Worm (Caenorhabditis elegans) whole organism, L4/young adult: ENCODE results near the gene C06E4.2.

Experiments used
- W03F9.2 ChIP-seq: fragments of 150-350 bp; optimal IDR thresholded peaks from 2 replicates; lab custom pipeline; 2014; ENCODE audit warnings: missing biosample characterization, missing genetic modification characterization
- dao-5 ChIP-seq: sonication (generic microtip); optimal IDR thresholded peaks from 2 replicates; lab custom pipeline; 2016; ENCODE audit warnings: missing genotype, missing genetic modification characterization, moderate library complexity, missing compliant biosample characterization
- him-1 ChIP-seq: sonication (generic microtip); optimal IDR thresholded peaks from 2 replicates; lab custom pipeline; 2016; ENCODE audit warnings: missing genotype, missing genetic modification reagents, missing genetic modification characterization, missing compliant biosample characterization

Gene C06E4.2

ce11 chrIV:7291957-7292356 lies 15.2 kb downstream of the C06E4.2 start, which contains the start of gene F42C5.4:
Gene F42C5.4, minus strand, starts transcription at chrIV:7292127.
- TF ChIP-seq W03F9.2 (tag; lab: Kevin White, UChicago): no peak
- TF ChIP-seq him-1: no peak
- TF ChIP-seq dao-5 (tag; lab: Kevin White, UChicago): no peak

- TF ChIP-seq W03F9.2 (tag; lab: Kevin White, UChicago) (no peak), him-1 (no peak), dao-5 (tag; lab: Kevin White, UChicago) (no peak)
Measured at ce11 chrIV:7294121-7294520, 17.4 kb downstream of the C06E4.2 start, which contains the start of gene F42C5.5. Gene F42C5.5, minus strand, starts transcription at chrIV:7294221.

- TF ChIP-seq W03F9.2 (tag; lab: Kevin White, UChicago) (no peak), dao-5 (tag; lab: Kevin White, UChicago) (no peak), him-1 (no peak)
Measured at ce11 chrIV:7301481-7301880, 24.7 kb downstream of the C06E4.2 start.

- TF ChIP-seq dao-5 (tag; lab: Kevin White, UChicago) (no peak), him-1 (no peak), W03F9.2 (tag; lab: Kevin White, UChicago) (no peak)
Measured at ce11 chrIV:7305325-7305724, 28.6 kb downstream of the C06E4.2 start, which contains the start of gene npr-27. Gene npr-27, plus strand, starts transcription at chrIV:7305625.

- no peak for TF ChIP-seq W03F9.2 (tag; lab: Kevin White, UChicago)
- TF ChIP-seq dao-5 (tag; lab: Kevin White, UChicago): no peak
- TF ChIP-seq him-1: no peak
Measured at ce11 chrIV:7308974-7309373, 32.2 kb downstream of the C06E4.2 start, which contains the start of gene F42C5.6. Gene F42C5.6, minus strand, starts transcription at chrIV:7309074.

ce11 chrIV:7309678-7310077 lies 32.9 kb downstream of the C06E4.2 start:
- TF ChIP-seq him-1 (no peak), dao-5 (tag; lab: Kevin White, UChicago) (no peak), W03F9.2 (tag; lab: Kevin White, UChicago) (no peak)

- TF ChIP-seq him-1 (no peak), W03F9.2 (tag; lab: Kevin White, UChicago) (no peak), dao-5 (tag; lab: Kevin White, UChicago) (no peak)
Measured at ce11 chrIV:7310410-7310809, 33.6 kb downstream of the C06E4.2 start, which contains the start of gene grl-4. Gene grl-4, minus strand, starts transcription at chrIV:7310760.

- TF ChIP-seq dao-5 (tag; lab: Kevin White, UChicago) (no peak), W03F9.2 (tag; lab: Kevin White, UChicago) (no peak), him-1 (no peak)
Measured at ce11 chrIV:7310842-7311241, 34.1 kb downstream of the C06E4.2 start.

ce11 chrIV:7312620-7313194 lies 35.9 kb downstream of the C06E4.2 start:
- TF ChIP-seq dao-5 (tag; lab: Kevin White, UChicago) (no peak), W03F9.2 (tag; lab: Kevin White, UChicago) (no peak), him-1 (no peak)

- TF ChIP-seq him-1 (no peak), dao-5 (tag; lab: Kevin White, UChicago) (no peak), W03F9.2 (tag; lab: Kevin White, UChicago) (no peak)
Measured at ce11 chrIV:7313397-7313910, 36.7 kb downstream of the C06E4.2 start, which contains the start of gene rps-8. Gene rps-8, minus strand, starts transcription at chrIV:7313860.

ce11 chrIV:7313962-7314361 lies 37.2 kb downstream of the C06E4.2 start:
- TF ChIP-seq W03F9.2 (tag; lab: Kevin White, UChicago) (peak; percentile 57), him-1 (no peak), dao-5 (tag; lab: Kevin White, UChicago) (no peak)

ce11 chrIV:7316613-7317153 lies 39.9 kb downstream of the C06E4.2 start, which contains the start of gene F42C5.9:
Gene F42C5.9, minus strand, starts transcription at chrIV:7317103.
- no peak for TF ChIP-seq dao-5 (tag; lab: Kevin White, UChicago)
- TF ChIP-seq him-1: no peak
- TF ChIP-seq W03F9.2 (tag; lab: Kevin White, UChicago): peak; percentile 61

ce11 chrIV:7317829-7318529 lies 41.2 kb downstream of the C06E4.2 start:
- no peak for TF ChIP-seq W03F9.2 (tag; lab: Kevin White, UChicago)
- no peak for TF ChIP-seq dao-5 (tag; lab: Kevin White, UChicago)

ce11 chrIV:7318900-7319299 lies 42.1 kb downstream of the C06E4.2 start:
- no peak for TF ChIP-seq W03F9.2 (tag; lab: Kevin White, UChicago)
- no peak for TF ChIP-seq him-1
- no peak for TF ChIP-seq dao-5 (tag; lab: Kevin White, UChicago)
